Worm (Caenorhabditis elegans) whole organism, L2 larva: ENCODE measurements around the gene vha-1.

ENCODE experiments used
- C34F6.9 ChIP-seq: fragments of 150-350 bp; optimal IDR thresholded peaks from 2 replicates; lab custom pipeline; 2014; ENCODE audit warnings: missing biosample characterization, missing genetic modification characterization
- F13H6.1 ChIP-seq: sonication (generic microtip); optimal IDR thresholded peaks from 2 replicates; lab custom pipeline; 2016; ENCODE audit warnings: missing genetic modification characterization, missing compliant biosample characterization
- R02D3.7 ChIP-seq: fragments of 150-350 bp; optimal IDR thresholded peaks from 2 replicates; lab custom pipeline; 2014; ENCODE audit warnings: missing biosample characterization, missing genetic modification characterization
- Y55F3AM.14 ChIP-seq: fragments of 200-800 bp; sonication (Bioruptor generic); optimal IDR thresholded peaks from 2 replicates; lab custom pipeline; 2018; ENCODE audit warnings: mild to moderate bottlenecking, missing genetic modification characterization, missing compliant biosample characterization
- ZK546.5 ChIP-seq: sonication (generic microtip); optimal IDR thresholded peaks from 2 replicates; lab custom pipeline; 2017; ENCODE audit warnings: missing biosample characterization, missing genetic modification characterization
- alr-1 ChIP-seq: fragments of 150-350 bp; optimal IDR thresholded peaks from 2 replicates; lab custom pipeline; 2014; ENCODE audit warnings: missing biosample characterization, missing genetic modification characterization
- aly-2 ChIP-seq: fragments of 150-350 bp; optimal IDR thresholded peaks from 2 replicates; lab custom pipeline; 2014; ENCODE audit warnings: missing biosample characterization, missing genetic modification characterization
- ama-1 ChIP-seq: fragments of 150-350 bp; optimal IDR thresholded peaks from 2 replicates; lab custom pipeline; 2018; ENCODE audit warnings: inconsistent platforms
- blmp-1 ChIP-seq: sonication (generic microtip); optimal IDR thresholded peaks from 2 replicates; lab custom pipeline; 2017; ENCODE audit warnings: missing genetic modification characterization, mild to moderate bottlenecking, missing compliant biosample characterization, antibody characterized with exemption, moderate library complexity; ENCODE audit not compliant: insufficient read depth
- ceh-16 ChIP-seq: fragments of 150-350 bp; optimal IDR thresholded peaks from 2 replicates; lab custom pipeline; 2014; ENCODE audit warnings: missing biosample characterization, missing genetic modification characterization
- ceh-82 ChIP-seq: fragments of 150-350 bp; optimal IDR thresholded peaks from 2 replicates; lab custom pipeline; 2014; ENCODE audit warnings: missing biosample characterization, missing genetic modification characterization
- crh-2 ChIP-seq: sonication (generic microtip); optimal IDR thresholded peaks from 2 replicates; lab custom pipeline; 2017; ENCODE audit warnings: missing biosample characterization, missing genetic modification characterization
- dmd-4 ChIP-seq: sonication (generic microtip); optimal IDR thresholded peaks from 2 replicates; lab custom pipeline; 2017; ENCODE audit warnings: missing biosample characterization, missing genetic modification characterization
- egl-27 ChIP-seq: sonication (generic microtip); optimal IDR thresholded peaks from 3 replicates; lab custom pipeline; 2017; ENCODE audit warnings: missing biosample characterization, missing genetic modification reagents, missing genetic modification characterization
- elt-1 ChIP-seq: fragments of 150-350 bp; optimal IDR thresholded peaks from 2 replicates; lab custom pipeline; 2014; ENCODE audit warnings: missing biosample characterization, missing genetic modification characterization
- elt-3 ChIP-seq: sonication (generic microtip); optimal IDR thresholded peaks from 2 replicates; lab custom pipeline; 2017; ENCODE audit warnings: missing biosample characterization, missing genetic modification characterization
- fos-1 ChIP-seq: fragments of 150-350 bp; optimal IDR thresholded peaks from 2 replicates; lab custom pipeline; 2014; ENCODE audit warnings: missing biosample characterization, missing genetic modification characterization
- gmeb-1 ChIP-seq: fragments of 150-350 bp; optimal IDR thresholded peaks from 2 replicates; lab custom pipeline; 2014; ENCODE audit warnings: missing biosample characterization, missing genetic modification characterization
- lin-11 ChIP-seq: fragments of 150-350 bp; sonication (generic microtip); optimal IDR thresholded peaks from 2 replicates; lab custom pipeline; 2014; ENCODE audit warnings: missing biosample characterization, missing genetic modification characterization, inconsistent platforms, mixed read lengths
- lin-13 ChIP-seq: fragments of 150-350 bp; optimal IDR thresholded peaks from 2 replicates; lab custom pipeline; 2014; ENCODE audit warnings: missing biosample characterization, missing genetic modification reagents, missing genetic modification characterization
- lin-39 ChIP-seq: fragments of 150-350 bp; optimal IDR thresholded peaks from 2 replicates; lab custom pipeline; 2014; ENCODE audit warnings: missing biosample characterization, missing genetic modification reagents, missing genetic modification characterization
- lsy-2 ChIP-seq, 2 experiments: fragments of 150-350 bp in 1 of 2; sonication (generic microtip) in 1 of 2; optimal IDR thresholded peaks; 2 replicates each; lab custom pipeline; 2014 to 2017; ENCODE audit warnings: missing biosample characterization in 2 of 2, missing genetic modification characterization in 2 of 2
- mab-5 ChIP-seq: fragments of 150-350 bp; optimal IDR thresholded peaks from 2 replicates; lab custom pipeline; 2014; ENCODE audit warnings: missing biosample characterization, missing genetic modification characterization
- mbf-1 ChIP-seq: sonication (generic microtip); optimal IDR thresholded peaks from 2 replicates; lab custom pipeline; 2017; ENCODE audit warnings: missing biosample characterization, missing genetic modification characterization
- mdl-1 ChIP-seq, 2 experiments: fragments of 150-350 bp in 1 of 2; sonication (generic microtip) in 1 of 2; optimal IDR thresholded peaks; 2 replicates each; lab custom pipeline; 2017; ENCODE audit warnings: missing biosample characterization in 2 of 2, missing genetic modification characterization in 2 of 2
- nhr-10 ChIP-seq: sonication (generic microtip); optimal IDR thresholded peaks from 2 replicates; lab custom pipeline; 2017; ENCODE audit warnings: missing biosample characterization, missing genetic modification characterization
- nhr-11 ChIP-seq: fragments of 150-350 bp; optimal IDR thresholded peaks from 2 replicates; lab custom pipeline; 2014; ENCODE audit warnings: missing biosample characterization, missing genetic modification characterization
- nhr-12 ChIP-seq: fragments of 150-350 bp; optimal IDR thresholded peaks from 2 replicates; lab custom pipeline; 2014; ENCODE audit warnings: missing biosample characterization, missing genetic modification characterization
- nhr-129 ChIP-seq: fragments of 150-350 bp; optimal IDR thresholded peaks from 2 replicates; lab custom pipeline; 2014; ENCODE audit warnings: missing biosample characterization, missing genetic modification characterization
- nhr-21 ChIP-seq: fragments of 150-350 bp; optimal IDR thresholded peaks from 2 replicates; lab custom pipeline; 2014; ENCODE audit warnings: missing biosample characterization, missing genetic modification characterization
- nhr-23 ChIP-seq: fragments of 150-350 bp; optimal IDR thresholded peaks from 2 replicates; lab custom pipeline; 2014; ENCODE audit warnings: missing biosample characterization, missing genetic modification reagents, missing genetic modification characterization
- nhr-237 ChIP-seq: fragments of 150-350 bp; optimal IDR thresholded peaks from 2 replicates; lab custom pipeline; 2014; ENCODE audit warnings: missing biosample characterization, missing genetic modification characterization
- nhr-25 ChIP-seq: fragments of 150-350 bp; sonication (generic microtip); optimal IDR thresholded peaks from 3 replicates; lab custom pipeline; 2014; ENCODE audit warnings: missing biosample characterization, missing genetic modification characterization
- nhr-6 ChIP-seq: fragments of 150-350 bp; optimal IDR thresholded peaks from 2 replicates; lab custom pipeline; 2014; ENCODE audit warnings: missing biosample characterization, missing genetic modification characterization
- nhr-77 ChIP-seq: fragments of 150-350 bp; optimal IDR thresholded peaks from 2 replicates; lab custom pipeline; 2014; ENCODE audit warnings: missing biosample characterization, missing genetic modification characterization
- peb-1 ChIP-seq: fragments of 150-350 bp; optimal IDR thresholded peaks from 2 replicates; lab custom pipeline; 2014; ENCODE audit warnings: missing biosample characterization, missing genetic modification characterization
- sem-4 ChIP-seq: fragments of 150-350 bp; optimal IDR thresholded peaks from 2 replicates; lab custom pipeline; 2014; ENCODE audit warnings: missing biosample characterization, missing genetic modification reagents, missing genetic modification characterization
- skn-1 ChIP-seq: sonication (generic microtip); optimal IDR thresholded peaks from 2 replicates; lab custom pipeline; 2017; ENCODE audit warnings: missing biosample characterization, missing genetic modification characterization
- sma-3 ChIP-seq: sonication (generic microtip); optimal IDR thresholded peaks from 2 replicates; lab custom pipeline; 2016; ENCODE audit warnings: missing genetic modification reagents, missing genetic modification characterization, missing compliant biosample characterization
- sma-9 ChIP-seq, 2 experiments: fragments of 150-350 bp in 1 of 2; sonication (generic microtip) in 1 of 2; optimal IDR thresholded peaks; 2 replicates each; lab custom pipeline; 2014 to 2016; ENCODE audit warnings: missing genetic modification characterization in 2 of 2, mild to moderate bottlenecking in 1 of 2, missing biosample characterization in 1 of 2, missing compliant biosample characterization in 1 of 2, missing genetic modification reagents in 1 of 2, moderate library complexity in 1 of 2
- snpc-4 ChIP-seq: fragments of 150-350 bp; optimal IDR thresholded peaks from 2 replicates; lab custom pipeline; 2014; ENCODE audit warnings: missing biosample characterization, missing genetic modification characterization
- unc-39 ChIP-seq: fragments of 150-350 bp; optimal IDR thresholded peaks from 2 replicates; lab custom pipeline; 2014; ENCODE audit warnings: missing biosample characterization, missing genetic modification characterization
- unc-55 ChIP-seq: fragments of 150-350 bp; sonication (generic microtip); optimal IDR thresholded peaks from 3 replicates; lab custom pipeline; 2014; ENCODE audit warnings: missing biosample characterization, missing genetic modification reagents, missing genetic modification characterization
- unc-62 ChIP-seq: fragments of 150-350 bp; optimal IDR thresholded peaks from 2 replicates; lab custom pipeline; 2014; ENCODE audit warnings: missing biosample characterization, missing genetic modification reagents, missing genetic modification characterization
- zag-1 ChIP-seq: fragments of 150-350 bp; optimal IDR thresholded peaks from 2 replicates; lab custom pipeline; 2014; ENCODE audit warnings: missing biosample characterization, missing genetic modification characterization
- ztf-1 ChIP-seq: fragments of 200-800 bp; sonication (Bioruptor generic); conservative IDR thresholded peaks from 2 replicates; pipeline ENCODE4 v1.3.6; 2022; ENCODE audit warnings: missing genetic modification characterization, missing compliant biosample characterization
- ztf-11 ChIP-seq: sonication (generic microtip); optimal IDR thresholded peaks from 2 replicates; lab custom pipeline; 2017; ENCODE audit warnings: missing biosample characterization, missing genetic modification characterization
- ztf-4 ChIP-seq: fragments of 150-350 bp; optimal IDR thresholded peaks from 2 replicates; lab custom pipeline; 2014; ENCODE audit warnings: missing biosample characterization, missing genetic modification characterization

vha-1 gene

DNA sequence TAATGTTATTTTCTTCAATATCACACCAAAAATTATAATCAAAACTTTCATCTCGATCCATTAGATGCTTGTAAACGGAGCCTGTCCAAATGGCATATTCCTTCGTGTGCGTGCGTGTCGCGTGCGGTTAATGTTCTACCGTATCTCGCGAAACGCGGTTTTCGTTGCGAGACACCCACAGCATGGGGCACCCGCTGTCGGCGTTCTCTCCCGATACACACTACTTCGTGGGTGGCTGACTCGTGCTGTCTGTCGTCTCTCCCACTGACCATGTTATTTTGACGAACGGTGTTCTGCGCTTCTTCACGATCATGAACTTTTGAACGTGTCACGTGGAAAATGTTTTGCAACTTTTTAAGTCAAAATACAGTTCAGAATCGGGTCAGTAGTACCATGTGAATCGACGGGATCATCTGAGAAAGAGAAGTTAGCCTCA, 15.6 kb upstream of the vha-1 start:
- TF ChIP-seq nhr-237 (tag; lab: Kevin White, UChicago) (peak; percentile 71), elt-3 (no peak), lin-13 (GFP tag; lab: Kevin White, UChicago) (peak; percentile 97), Y55F3AM.14 (GFP tag; lab: Kevin White, UChicago) (peak; percentile 99), ztf-1 (GFP tag; lab: Robert Waterston, UW) (0 out of 2 replicates have a peak, but pooled peaks have one; percentile 45), mdl-1 (tag; optimal IDR thresholded peaks at IDR 0.05; lab: Kevin White, UChicago) (peak; percentile 97 to 99), blmp-1 (tag; lab: Kevin White, UChicago) (peak; percentile 83), dmd-4 (tag; lab: Kevin White, UChicago) (no peak), mab-5 (tag; lab: Kevin White, UChicago) (peak; percentile 77), ceh-16 (tag; lab: Kevin White, UChicago) (peak; percentile 99), aly-2 (tag; lab: Kevin White, UChicago) (no peak), lin-11 (tag; lab: Kevin White, UChicago) (peak; percentile 98), unc-62 (peak; percentile 83), nhr-11 (tag; lab: Kevin White, UChicago) (no peak), nhr-10 (peak; percentile 90), nhr-23 (tag; lab: Kevin White, UChicago) (no peak), C34F6.9 (tag; lab: Kevin White, UChicago) (peak; percentile 100), lin-39 (no peak), unc-55 (peak; percentile 96), nhr-21 (tag; lab: Kevin White, UChicago) (peak; percentile 98), ztf-11 (no peak), ama-1 (lab: Kevin White, UChicago) (peak; percentile 95), sem-4 (peak; percentile 98), elt-1 (tag; lab: Kevin White, UChicago) (peak; percentile 57), alr-1 (no peak), F13H6.1 (tag; lab: Kevin White, UChicago) (peak; percentile 99), sma-9 (GFP tag; optimal IDR thresholded peaks at IDR 0.05; lab: Kevin White, UChicago) (peak; percentile 98), sma-9 (tag; optimal IDR thresholded peaks at IDR 0.05; lab: Kevin White, UChicago) (no peak), ceh-82 (tag; lab: Kevin White, UChicago) (peak; percentile 86), mbf-1 (tag; lab: Kevin White, UChicago) (no peak), nhr-25 (tag; lab: Kevin White, UChicago) (peak; percentile 98), R02D3.7 (peak; percentile 59), egl-27 (peak; percentile 96), sma-3 (GFP tag; lab: Kevin White, UChicago) (peak; percentile 100), zag-1 (tag; lab: Kevin White, UChicago) (peak; percentile 94), fos-1 (peak; percentile 96), nhr-6 (peak; percentile 94), ZK546.5 (tag; lab: Kevin White, UChicago) (peak; percentile 91), crh-2 (tag; lab: Kevin White, UChicago) (peak; percentile 99), ztf-4 (peak; percentile 99), unc-39 (tag; lab: Kevin White, UChicago) (peak; percentile 35), snpc-4 (tag; lab: Kevin White, UChicago) (peak; percentile 86), gmeb-1 (tag; lab: Kevin White, UChicago) (peak; percentile 93), nhr-12 (tag; lab: Kevin White, UChicago) (peak; percentile 61), peb-1 (peak; percentile 21), nhr-129 (tag; lab: Kevin White, UChicago) (peak; percentile 98), skn-1 (peak; percentile 41), nhr-77 (tag; lab: Kevin White, UChicago) (peak; percentile 47), lsy-2 (tag; optimal IDR thresholded peaks at IDR 0.05; lab: Kevin White, UChicago) (peak; percentile 99 to 100)
